Worm (Caenorhabditis elegans) whole organism, L1 larva: ENCODE results near the gene jamp-1.

Experiments
- C34B4.2 ChIP-seq: sonication (generic microtip); optimal IDR thresholded peaks from 2 replicates; lab custom pipeline; 2017; ENCODE audit warnings: mild to moderate bottlenecking, missing genetic modification characterization, missing compliant biosample characterization
- aly-2 ChIP-seq: fragments of 150-350 bp; optimal IDR thresholded peaks from 2 replicates; lab custom pipeline; 2014; ENCODE audit warnings: missing biosample characterization, missing genetic modification characterization
- ceh-8 ChIP-seq: fragments of 200-800 bp; sonication (Bioruptor generic); optimal IDR thresholded peaks from 2 replicates; lab custom pipeline; 2018; ENCODE audit warnings: mild to moderate bottlenecking, missing genetic modification characterization, moderate library complexity, missing compliant biosample characterization
- dpl-1 ChIP-seq, 3 experiments: fragments of 150-350 bp in 2 of 3; sonication (generic microtip) in 1 of 3; optimal IDR thresholded peaks; 2 replicates each; lab custom pipeline; 2014 to 2017; ENCODE audit warnings: missing biosample characterization in 3 of 3, missing genetic modification characterization in 3 of 3, missing genetic modification reagents in 3 of 3
- efl-1 ChIP-seq, 4 experiments: fragments of 150-350 bp; optimal IDR thresholded peaks in 3 of 4; peaks in 1 of 4; 1 replicate in 1 of 4; 2 replicates in 3 of 4; lab custom pipeline; 2014; ENCODE audit warnings: missing biosample characterization in 2 of 4, missing genetic modification characterization in 2 of 4, missing genetic modification reagents in 2 of 4
- egl-13 ChIP-seq: sonication (generic microtip); optimal IDR thresholded peaks from 2 replicates; lab custom pipeline; 2016; ENCODE audit warnings: missing genotype, missing genetic modification reagents, missing genetic modification characterization, missing compliant biosample characterization
- egl-27 ChIP-seq, 2 experiments: fragments of 150-350 bp in 1 of 2; sonication (generic microtip); optimal IDR thresholded peaks; 3 replicates each; lab custom pipeline; 2017 to 2018; ENCODE audit warnings: missing biosample characterization in 2 of 2, missing genetic modification characterization in 2 of 2, missing genetic modification reagents in 2 of 2
- elt-2 ChIP-seq: sonication (generic microtip); optimal IDR thresholded peaks from 2 replicates; lab custom pipeline; 2016; ENCODE audit warnings: missing genetic modification characterization, mild to moderate bottlenecking, inconsistent platforms, missing compliant biosample characterization, missing genetic modification reagents
- fkh-8 ChIP-seq: sonication (generic microtip); optimal IDR thresholded peaks from 2 replicates; lab custom pipeline; 2016; ENCODE audit warnings: mild to moderate bottlenecking, missing genetic modification characterization, missing compliant biosample characterization
- fos-1 ChIP-seq: fragments of 150-350 bp; optimal IDR thresholded peaks from 2 replicates; lab custom pipeline; 2014; ENCODE audit warnings: missing biosample characterization, missing genetic modification characterization
- grh-1 ChIP-seq: fragments of 200-800 bp; sonication (Bioruptor generic); IDR thresholded peaks from 2 replicates; pipeline ENCODE4 v1.3.6; 2022; ENCODE audit warnings: missing genetic modification reagents, missing genetic modification characterization, missing compliant biosample characterization
- hlh-17 ChIP-seq: fragments of 200-800 bp; sonication (Bioruptor generic); optimal IDR thresholded peaks from 2 replicates; lab custom pipeline; 2018; ENCODE audit warnings: missing genetic modification characterization, mild to moderate bottlenecking, missing compliant biosample characterization, moderate library complexity, borderline replicate concordance
- jun-1 ChIP-seq: fragments of 150-350 bp; optimal IDR thresholded peaks from 2 replicates; lab custom pipeline; 2014; ENCODE audit warnings: missing biosample characterization, missing genetic modification reagents, missing genetic modification characterization
- lsy-2 ChIP-seq, 2 experiments: fragments of 150-350 bp; optimal IDR thresholded peaks; 2 replicates each; lab custom pipeline; 2014; ENCODE audit warnings: missing biosample characterization in 2 of 2, missing genetic modification characterization in 2 of 2
- mab-9 ChIP-seq: fragments of 200-800 bp; sonication (Bioruptor generic); IDR thresholded peaks from 2 replicates; pipeline ENCODE4 v1.3.6; 2022; ENCODE audit warnings: missing genetic modification reagents, missing genetic modification characterization, missing compliant biosample characterization
- nhr-12 ChIP-seq: sonication (generic microtip); optimal IDR thresholded peaks from 2 replicates; lab custom pipeline; 2017; ENCODE audit warnings: missing biosample characterization, missing genetic modification characterization
- nhr-237 ChIP-seq: fragments of 150-350 bp; optimal IDR thresholded peaks from 2 replicates; lab custom pipeline; 2014; ENCODE audit warnings: missing biosample characterization, missing genetic modification characterization
- nhr-47 ChIP-seq: sonication (generic microtip); optimal IDR thresholded peaks from 2 replicates; lab custom pipeline; 2016; ENCODE audit warnings: mild to moderate bottlenecking, missing genetic modification characterization, moderate library complexity, missing compliant biosample characterization
- nhr-76 ChIP-seq: sonication (generic microtip); optimal IDR thresholded peaks from 2 replicates; lab custom pipeline; 2017; ENCODE audit warnings: missing biosample characterization, missing genetic modification characterization
- nhr-84 ChIP-seq: sonication (generic microtip); optimal IDR thresholded peaks from 2 replicates; lab custom pipeline; 2017; ENCODE audit warnings: missing biosample characterization, missing genetic modification characterization
- nhr-90 ChIP-seq: sonication (generic microtip); optimal IDR thresholded peaks from 2 replicates; lab custom pipeline; 2016; ENCODE audit warnings: mild to moderate bottlenecking, missing genetic modification characterization, missing compliant biosample characterization; ENCODE audit not compliant: poor library complexity
- pag-3 ChIP-seq: sonication (generic microtip); optimal IDR thresholded peaks from 2 replicates; lab custom pipeline; 2017; ENCODE audit warnings: missing genetic modification characterization, mild to moderate bottlenecking, missing compliant biosample characterization, antibody characterized with exemption, borderline replicate concordance; ENCODE audit not compliant: insufficient read depth
- sptf-1 ChIP-seq: fragments of 150-350 bp; optimal IDR thresholded peaks from 2 replicates; lab custom pipeline; 2014; ENCODE audit warnings: missing biosample characterization, missing genetic modification characterization
- tbx-2 ChIP-seq: sonication (generic microtip); optimal IDR thresholded peaks from 2 replicates; lab custom pipeline; 2016; ENCODE audit warnings: missing genetic modification characterization, missing compliant biosample characterization
- tlp-1 ChIP-seq: fragments of 150-350 bp; optimal IDR thresholded peaks from 2 replicates; lab custom pipeline; 2014; ENCODE audit warnings: missing biosample characterization, missing genetic modification characterization
- unc-130 ChIP-seq: fragments of 150-350 bp; optimal IDR thresholded peaks from 2 replicates; lab custom pipeline; 2017; ENCODE audit warnings: missing biosample characterization, missing genetic modification characterization, inconsistent platforms
- vab-15 ChIP-seq: sonication (generic microtip); optimal IDR thresholded peaks from 2 replicates; lab custom pipeline; 2017; ENCODE audit warnings: missing genotype, mild to moderate bottlenecking, missing genetic modification characterization, missing compliant biosample characterization
- xbp-1 ChIP-seq: sonication (generic microtip); optimal IDR thresholded peaks from 2 replicates; lab custom pipeline; 2016; ENCODE audit warnings: missing genetic modification characterization, missing compliant biosample characterization
- zag-1 ChIP-seq: fragments of 150-350 bp; optimal IDR thresholded peaks from 2 replicates; lab custom pipeline; 2014; ENCODE audit warnings: missing biosample characterization, missing genetic modification characterization
- ztf-11 ChIP-seq, 2 experiments: sonication (generic microtip); optimal IDR thresholded peaks; 2 replicates each; lab custom pipeline; 2016 to 2017; ENCODE audit warnings: missing genetic modification characterization in 2 of 2, missing biosample characterization in 1 of 2, missing compliant biosample characterization in 1 of 2

The jamp-1 gene

ce11 chrV:6053188-6053687, 2.2 kb upstream of the jamp-1 start, which contains the start of gene seip-1 (continued):
- TF ChIP-seq jun-1 (peak; percentile 67), ztf-11 (tag; optimal IDR thresholded peaks at IDR 0.05; lab: Kevin White, UChicago) (peak in 1 of 2 experiments; percentile 56), tbx-2 (peak; percentile 75)

ce11 chrV:6047818-6048217, 3.2 kb downstream of the jamp-1 start, which contains the start of gene pgap-3:
TSS of gene pgap-3 (minus strand) at chrV:6047918.
- no peak for TF ChIP-seq zag-1 (tag; lab: Kevin White, UChicago)
- no peak for TF ChIP-seq egl-13
- TF ChIP-seq xbp-1: no peak
- TF ChIP-seq ztf-11 (tag; optimal IDR thresholded peaks at IDR 0.05; lab: Kevin White, UChicago): no peak
- TF ChIP-seq hlh-17: no peak
- no peak for TF ChIP-seq fos-1 (tag; lab: Kevin White, UChicago)
- TF ChIP-seq nhr-90: no peak
- TF ChIP-seq elt-2: no peak
- TF ChIP-seq unc-130 (tag; lab: Kevin White, UChicago): no peak
- TF ChIP-seq C34B4.2: no peak
- no peak for TF ChIP-seq nhr-12 (tag; lab: Kevin White, UChicago)

- TF ChIP-seq efl-1 (optimal IDR thresholded peaks at IDR 0.05; lab: Kevin White, UChicago): no peak
- peak in 1 of 2 experiments; percentile 93 for TF ChIP-seq efl-1 (GFP tag; optimal IDR thresholded peaks at IDR 0.05 in 1 of 2; lab: Kevin White, UChicago)
- no peak for TF ChIP-seq nhr-237 (tag; lab: Kevin White, UChicago)
- no peak for TF ChIP-seq vab-15
- TF ChIP-seq elt-2: peak; percentile 2
Measured at ce11 chrV:6044853-6045594, 6.0 kb downstream of the jamp-1 start, which contains the start of gene R01B10.3. TSS of gene R01B10.3 (minus strand) at chrV:6045129.

- TF ChIP-seq tlp-1 (no peak), egl-27 (tag; optimal IDR thresholded peaks at IDR 0.05; lab: Kevin White, UChicago) (no peak), nhr-76 (tag; lab: Kevin White, UChicago) (no peak), xbp-1 (no peak), nhr-84 (tag; lab: Kevin White, UChicago) (no peak), ceh-8 (GFP tag; lab: Kevin White, UChicago) (no peak), pag-3 (tag; lab: Kevin White, UChicago) (no peak), aly-2 (tag; lab: Kevin White, UChicago) (no peak), sptf-1 (tag; lab: Kevin White, UChicago) (no peak), lsy-2 (tag; optimal IDR thresholded peaks at IDR 0.05; lab: Kevin White, UChicago) (no peak), unc-130 (tag; lab: Kevin White, UChicago) (no peak), jun-1 (no peak), egl-13 (no peak), fkh-8 (tag; lab: Kevin White, UChicago) (no peak), mab-9 (GFP tag; lab: Robert Waterston, UW) (no peak), grh-1 (no peak), dpl-1 (GFP tag; optimal IDR thresholded peaks at IDR 0.05; lab: Kevin White, UChicago) (no peak), nhr-47 (no peak)
Measured at ce11 chrV:6044448-6044847, 6.6 kb downstream of the jamp-1 start.
